Fruit fly (Drosophila melanogaster): ENCODE data around the gene Bet3.

Bet3 gene

dm6 chr3L:9476829-9477228, 34.8 kb upstream of the Bet3 start, which contains the start of the genes Uch-L5 and Jarid2:
TSS of gene Uch-L5 (minus strand) at chr3L:9476965.
TSS of gene Jarid2 (plus strand) at chr3L:9477038.
- peak; percentile 26 for TF ChIP-seq CG33017 (tag; optimal IDR thresholded peaks at IDR 0.05)
- peak; percentile 69 for TF ChIP-seq Mnt (GFP tag; optimal IDR thresholded peaks at IDR 0.05)
- peak; percentile 70 for TF ChIP-seq tj (GFP tag; optimal IDR thresholded peaks at IDR 0.05)
- no peak for TF ChIP-seq kay (GFP tag; ENCODE audit: borderline replicate concordance)
- TF ChIP-seq pad (GFP tag; optimal IDR thresholded peaks at IDR 0.05) = peak; percentile 37
- peak; percentile 8 for TF ChIP-seq CG11617 (GFP tag; optimal IDR thresholded peaks at IDR 0.05)
- no peak for TF ChIP-seq Clk (GFP tag; optimal IDR thresholded peaks at IDR 0.05)
- TF ChIP-seq Hr96 (GFP tag; optimal IDR thresholded peaks at IDR 0.05) = no peak
- TF ChIP-seq CG7045 (GFP tag; optimal IDR thresholded peaks at IDR 0.05) = peak; percentile 16
- TF ChIP-seq CG5204 (GFP tag; optimal IDR thresholded peaks at IDR 0.05) = no peak
- TF ChIP-seq CG7101 (tag; optimal IDR thresholded peaks at IDR 0.05) = peak; percentile 61
- peak; percentile 45 for TF ChIP-seq Crg-1 (GFP tag; optimal IDR thresholded peaks at IDR 0.05)
- peak; percentile 47 for TF ChIP-seq ovo (GFP tag; optimal IDR thresholded peaks at IDR 0.05)
- peak; percentile 12 for TF ChIP-seq CG12768 (GFP tag; optimal IDR thresholded peaks at IDR 0.05)
- peak; percentile 81 to 92 for TF ChIP-seq cnc (optimal IDR thresholded peaks at IDR 0.05)
- peak; percentile 63 for TF ChIP-seq CG14711 (tag; optimal IDR thresholded peaks at IDR 0.05)
- peak; percentile 84 for TF ChIP-seq bab1 (GFP tag; optimal IDR thresholded peaks at IDR 0.05)
- TF ChIP-seq CG1620 (GFP tag; optimal IDR thresholded peaks at IDR 0.05) = peak; percentile 56
- TF ChIP-seq cic (GFP tag; optimal IDR thresholded peaks at IDR 0.05) = peak; percentile 34
- TF ChIP-seq toe (GFP tag; optimal IDR thresholded peaks at IDR 0.05) = no peak

- TF ChIP-seq ovo (GFP tag; optimal IDR thresholded peaks at IDR 0.05) (no peak), kay (GFP tag; ENCODE audit: borderline replicate concordance) (no peak), tj (GFP tag; optimal IDR thresholded peaks at IDR 0.05) (no peak), CG12768 (GFP tag; optimal IDR thresholded peaks at IDR 0.05) (no peak), pad (GFP tag; optimal IDR thresholded peaks at IDR 0.05) (no peak), toe (GFP tag; optimal IDR thresholded peaks at IDR 0.05) (no peak), CG7101 (tag; optimal IDR thresholded peaks at IDR 0.05) (no peak), CG7045 (GFP tag; optimal IDR thresholded peaks at IDR 0.05) (no peak)
Measured at dm6 chr3L:9471151-9471903, 29.3 kb upstream of the Bet3 start.

dm6 chr3L:9469079-9469478, 27.0 kb upstream of the Bet3 start:
- TF ChIP-seq Crg-1 (GFP tag; optimal IDR thresholded peaks at IDR 0.05) (no peak), ovo (GFP tag; optimal IDR thresholded peaks at IDR 0.05) (no peak), CG7101 (tag; optimal IDR thresholded peaks at IDR 0.05) (no peak), CG1620 (GFP tag; optimal IDR thresholded peaks at IDR 0.05) (no peak), Clk (GFP tag; optimal IDR thresholded peaks at IDR 0.05) (peak; percentile 0), bab1 (GFP tag; optimal IDR thresholded peaks at IDR 0.05) (no peak), tj (GFP tag; optimal IDR thresholded peaks at IDR 0.05) (no peak), Hr96 (GFP tag; optimal IDR thresholded peaks at IDR 0.05) (no peak), CG14711 (tag; optimal IDR thresholded peaks at IDR 0.05) (no peak), CG7045 (GFP tag; optimal IDR thresholded peaks at IDR 0.05) (no peak), cic (GFP tag; optimal IDR thresholded peaks at IDR 0.05) (peak; percentile 26), Mnt (GFP tag; optimal IDR thresholded peaks at IDR 0.05) (no peak)

dm6 chr3L:9468261-9468890, 26.3 kb upstream of the Bet3 start:
- TF ChIP-seq cnc (optimal IDR thresholded peaks at IDR 0.05) (no peak), cic (GFP tag; optimal IDR thresholded peaks at IDR 0.05) (no peak), CG7045 (GFP tag; optimal IDR thresholded peaks at IDR 0.05) (peak; percentile 36), CG11617 (GFP tag; optimal IDR thresholded peaks at IDR 0.05) (no peak), Clk (GFP tag; optimal IDR thresholded peaks at IDR 0.05) (no peak), bab1 (GFP tag; optimal IDR thresholded peaks at IDR 0.05) (peak; percentile 3), CG1620 (GFP tag; optimal IDR thresholded peaks at IDR 0.05) (no peak), CG5204 (GFP tag; optimal IDR thresholded peaks at IDR 0.05) (no peak), ovo (GFP tag; optimal IDR thresholded peaks at IDR 0.05) (no peak), CG33017 (tag; optimal IDR thresholded peaks at IDR 0.05) (no peak), toe (GFP tag; optimal IDR thresholded peaks at IDR 0.05) (no peak), pad (GFP tag; optimal IDR thresholded peaks at IDR 0.05) (no peak), Hr96 (GFP tag; optimal IDR thresholded peaks at IDR 0.05) (no peak), CG14711 (tag; optimal IDR thresholded peaks at IDR 0.05) (no peak), CG7101 (tag; optimal IDR thresholded peaks at IDR 0.05) (no peak), kay (GFP tag; ENCODE audit: borderline replicate concordance) (no peak), tj (GFP tag; optimal IDR thresholded peaks at IDR 0.05) (no peak), Crg-1 (GFP tag; optimal IDR thresholded peaks at IDR 0.05) (no peak)

- no peak for TF ChIP-seq cnc (optimal IDR thresholded peaks at IDR 0.05)
Measured at dm6 chr3L:9467763-9468206, 25.7 kb upstream of the Bet3 start.

dm6 chr3L:9467267-9467666, 25.2 kb upstream of the Bet3 start:
- TF ChIP-seq ovo (GFP tag; optimal IDR thresholded peaks at IDR 0.05) = no peak
- no peak for TF ChIP-seq Hr96 (GFP tag; optimal IDR thresholded peaks at IDR 0.05)
- no peak for TF ChIP-seq cic (GFP tag; optimal IDR thresholded peaks at IDR 0.05)
- TF ChIP-seq CG33017 (tag; optimal IDR thresholded peaks at IDR 0.05) = no peak
- TF ChIP-seq Clk (GFP tag; optimal IDR thresholded peaks at IDR 0.05) = no peak
- no peak for TF ChIP-seq CG7101 (tag; optimal IDR thresholded peaks at IDR 0.05)
- peak; percentile 78 for TF ChIP-seq kay (GFP tag; ENCODE audit: borderline replicate concordance)

Measured in whole organism, adult.